Worm (Caenorhabditis elegans) whole organism, late embryonic: Measurements from ENCODE around the gene srx-134.
A peak's percentile ranks its signal among the peaks of the same experiment; 100 is the strongest.

Source experiments
- C38D4.7 ChIP-seq: fragments of 200-800 bp; sonication (Bioruptor generic); optimal IDR thresholded peaks from 2 replicates; lab custom pipeline; 2018; ENCODE audit warnings: mild to moderate bottlenecking, missing genetic modification characterization, moderate library complexity, missing compliant biosample characterization
- F13H6.1 ChIP-seq: sonication (generic microtip); optimal IDR thresholded peaks from 2 replicates; lab custom pipeline; 2016; ENCODE audit warnings: missing genetic modification characterization, missing compliant biosample characterization
- K02D7.2 ChIP-seq: sonication (generic microtip); optimal IDR thresholded peaks from 2 replicates; lab custom pipeline; 2017; ENCODE audit warnings: mild to moderate bottlenecking, missing genetic modification characterization, missing compliant biosample characterization
- Y22D7AL.16 ChIP-seq: sonication (generic microtip); optimal IDR thresholded peaks from 2 replicates; lab custom pipeline; 2016; ENCODE audit warnings: missing genetic modification characterization, missing compliant biosample characterization
- ahr-1 ChIP-seq: sonication (generic microtip); optimal IDR thresholded peaks from 2 replicates; lab custom pipeline; 2016; ENCODE audit warnings: missing genetic modification characterization, missing compliant biosample characterization
- ama-1 ChIP-seq: fragments of 150-350 bp; optimal IDR thresholded peaks from 2 replicates; lab custom pipeline; 2014
- ceh-14 ChIP-seq: sonication (generic microtip); optimal IDR thresholded peaks from 2 replicates; lab custom pipeline; 2016; ENCODE audit warnings: missing genotype, missing genetic modification characterization, missing compliant biosample characterization
- ceh-18 ChIP-seq: sonication (generic microtip); optimal IDR thresholded peaks from 2 replicates; lab custom pipeline; 2016; ENCODE audit warnings: missing genetic modification characterization, missing compliant biosample characterization
- ceh-2 ChIP-seq: sonication (generic microtip); optimal IDR thresholded peaks from 2 replicates; lab custom pipeline; 2016; ENCODE audit warnings: missing genotype, missing genetic modification characterization, missing compliant biosample characterization
- ceh-30 ChIP-seq: fragments of 150-350 bp; optimal IDR thresholded peaks from 2 replicates; lab custom pipeline; 2014; ENCODE audit warnings: missing biosample characterization, missing genetic modification characterization
- ceh-31 ChIP-seq: sonication (generic microtip); optimal IDR thresholded peaks from 2 replicates; lab custom pipeline; 2016; ENCODE audit warnings: missing genetic modification characterization, missing compliant biosample characterization
- ceh-34 ChIP-seq: sonication (generic microtip); optimal IDR thresholded peaks from 2 replicates; lab custom pipeline; 2016; ENCODE audit warnings: mild to moderate bottlenecking, missing genetic modification characterization, missing compliant biosample characterization
- ceh-9 ChIP-seq: sonication (generic microtip); optimal IDR thresholded peaks from 2 replicates; lab custom pipeline; 2016; ENCODE audit warnings: mild to moderate bottlenecking, missing genetic modification characterization, inconsistent platforms, missing compliant biosample characterization
- dve-1 ChIP-seq: sonication (generic microtip); optimal IDR thresholded peaks from 2 replicates; lab custom pipeline; 2017; ENCODE audit warnings: antibody characterized with exemption, mild to moderate bottlenecking, missing genetic modification characterization, missing compliant biosample characterization
- elt-2 ChIP-seq: sonication (generic microtip); optimal IDR thresholded peaks from 2 replicates; lab custom pipeline; 2016; ENCODE audit warnings: missing genetic modification reagents, missing genetic modification characterization, missing compliant biosample characterization
- elt-4 ChIP-seq: sonication (generic microtip); optimal IDR thresholded peaks from 2 replicates; lab custom pipeline; 2016; ENCODE audit warnings: missing genetic modification characterization, missing compliant biosample characterization
- eyg-1 ChIP-seq: sonication (generic microtip); optimal IDR thresholded peaks from 2 replicates; lab custom pipeline; 2016; ENCODE audit warnings: missing genotype, missing genetic modification characterization, missing compliant biosample characterization
- hlh-13 ChIP-seq: fragments of 200-800 bp; sonication (Bioruptor generic); optimal IDR thresholded peaks from 2 replicates; lab custom pipeline; 2018; ENCODE audit warnings: mild to moderate bottlenecking, missing genetic modification characterization, missing compliant biosample characterization
- hlh-15 ChIP-seq: sonication (generic microtip); optimal IDR thresholded peaks from 2 replicates; lab custom pipeline; 2016; ENCODE audit warnings: missing genetic modification characterization, missing compliant biosample characterization
- hlh-30 ChIP-seq: sonication (generic microtip); optimal IDR thresholded peaks from 2 replicates; lab custom pipeline; 2017; ENCODE audit warnings: antibody characterized with exemption, missing genetic modification characterization, missing compliant biosample characterization; ENCODE audit not compliant: insufficient read depth
- hlh-8 ChIP-seq: sonication (generic microtip); optimal IDR thresholded peaks from 2 replicates; lab custom pipeline; 2016; ENCODE audit warnings: missing genotype, missing genetic modification characterization, missing compliant biosample characterization
- lin-11 ChIP-seq: fragments of 200-800 bp; sonication (Bioruptor generic); optimal IDR thresholded peaks from 2 replicates; lab custom pipeline; 2018; ENCODE audit warnings: mild to moderate bottlenecking, missing genetic modification characterization, missing compliant biosample characterization
- madf-2 ChIP-seq: sonication (generic microtip); optimal IDR thresholded peaks from 2 replicates; lab custom pipeline; 2017; ENCODE audit warnings: missing genetic modification characterization, missing compliant biosample characterization
- mec-3 ChIP-seq: sonication (generic microtip); optimal IDR thresholded peaks from 2 replicates; lab custom pipeline; 2016; ENCODE audit warnings: borderline replicate concordance, missing genetic modification characterization, missing compliant biosample characterization
- nfya-1 ChIP-seq: sonication (generic microtip); optimal IDR thresholded peaks from 2 replicates; lab custom pipeline; 2017; ENCODE audit warnings: missing genetic modification characterization, mild to moderate bottlenecking, missing compliant biosample characterization, antibody characterized with exemption, moderate library complexity
- nhr-11 ChIP-seq: fragments of 150-350 bp; optimal IDR thresholded peaks from 2 replicates; lab custom pipeline; 2014; ENCODE audit warnings: missing biosample characterization, missing genetic modification characterization
- nhr-232 ChIP-seq: sonication (generic microtip); optimal IDR thresholded peaks from 2 replicates; lab custom pipeline; 2016; ENCODE audit warnings: missing genetic modification characterization, missing compliant biosample characterization
- odd-2 ChIP-seq: sonication (generic microtip); optimal IDR thresholded peaks from 2 replicates; lab custom pipeline; 2017; ENCODE audit warnings: antibody characterized with exemption, mild to moderate bottlenecking, missing genetic modification characterization, missing compliant biosample characterization
- pag-3 ChIP-seq: sonication (generic microtip); optimal IDR thresholded peaks from 2 replicates; lab custom pipeline; 2016; ENCODE audit warnings: missing compliant biosample characterization, missing genetic modification characterization, borderline replicate concordance
- pax-1 ChIP-seq: fragments of 150-350 bp; optimal IDR thresholded peaks from 2 replicates; lab custom pipeline; 2014; ENCODE audit warnings: missing biosample characterization, missing genetic modification characterization
- pros-1 ChIP-seq: fragments of 150-350 bp; optimal IDR thresholded peaks from 2 replicates; lab custom pipeline; 2014; ENCODE audit warnings: missing biosample characterization, missing genetic modification reagents, missing genetic modification characterization
- ref-2 ChIP-seq: sonication (generic microtip); optimal IDR thresholded peaks from 2 replicates; lab custom pipeline; 2016; ENCODE audit warnings: missing genetic modification characterization, missing compliant biosample characterization
- rnt-1 ChIP-seq: sonication (generic microtip); optimal IDR thresholded peaks from 2 replicates; lab custom pipeline; 2016; ENCODE audit warnings: missing genetic modification characterization, missing compliant biosample characterization
- sdc-2 ChIP-seq: sonication (generic microtip); optimal IDR thresholded peaks from 2 replicates; lab custom pipeline; 2016; ENCODE audit warnings: missing genotype, missing genetic modification characterization, missing compliant biosample characterization
- sox-2 ChIP-seq: fragments of 200-800 bp; sonication (Bioruptor generic); IDR thresholded peaks from 2 replicates; pipeline ENCODE4 v1.3.6; 2022; ENCODE audit warnings: missing genetic modification reagents, missing genetic modification characterization, missing compliant biosample characterization
- sox-4 ChIP-seq: sonication (generic microtip); optimal IDR thresholded peaks from 2 replicates; lab custom pipeline; 2017; ENCODE audit warnings: mild to moderate bottlenecking, missing genetic modification characterization, inconsistent platforms, missing compliant biosample characterization
- syd-9 ChIP-seq: sonication (generic microtip); optimal IDR thresholded peaks from 2 replicates; lab custom pipeline; 2016; ENCODE audit warnings: mild to moderate bottlenecking, missing genetic modification characterization, moderate library complexity, missing compliant biosample characterization
- tbx-2 ChIP-seq: sonication (generic microtip); optimal IDR thresholded peaks from 2 replicates; lab custom pipeline; 2016; ENCODE audit warnings: missing genetic modification characterization, missing compliant biosample characterization
- ttx-3 ChIP-seq: sonication (generic microtip); optimal IDR thresholded peaks from 2 replicates; lab custom pipeline; 2016; ENCODE audit warnings: missing genetic modification reagents, missing genetic modification characterization, missing compliant biosample characterization
- unc-3 ChIP-seq, 2 experiments: fragments of 200-800 bp in 1 of 2; sonication (Bioruptor generic) in 1 of 2; sonication (generic microtip) in 1 of 2; conservative IDR thresholded peaks in 1 of 2; optimal IDR thresholded peaks in 1 of 2; 2 replicates each; pipeline versions ENCODE4 v1.3.6 to Lab custom; 2016 to 2022; ENCODE audit warnings: missing compliant biosample characterization in 2 of 2, missing genetic modification characterization in 2 of 2, missing genetic modification reagents in 1 of 2
- unc-42 ChIP-seq: sonication (generic microtip); optimal IDR thresholded peaks from 2 replicates; lab custom pipeline; 2016; ENCODE audit warnings: missing genotype, missing genetic modification characterization, missing compliant biosample characterization
- unc-55 ChIP-seq: sonication (generic microtip); optimal IDR thresholded peaks from 2 replicates; lab custom pipeline; 2017; ENCODE audit warnings: missing biosample characterization, missing genetic modification reagents, missing genetic modification characterization
- unc-86 ChIP-seq: sonication (generic microtip); optimal IDR thresholded peaks from 2 replicates; lab custom pipeline; 2016; ENCODE audit warnings: missing genetic modification characterization, missing compliant biosample characterization
- ztf-16 ChIP-seq: sonication (generic microtip); optimal IDR thresholded peaks from 2 replicates; lab custom pipeline; 2017; ENCODE audit warnings: missing genetic modification characterization, missing compliant biosample characterization

The srx-134 gene

ce11 chrV:13816877-13817276, 39.4 kb downstream of the srx-134 start, which contains the start of gene F55B12.2:
TSS of gene F55B12.2 (minus strand) at chrV:13816977.
- TF ChIP-seq nfya-1 (tag; lab: Kevin White, UChicago) (no peak), madf-2 (tag; lab: Kevin White, UChicago) (no peak), syd-9 (tag; lab: Kevin White, UChicago) (no peak), Y22D7AL.16 (tag; lab: Kevin White, UChicago) (no peak), hlh-15 (tag; lab: Kevin White, UChicago) (no peak), ceh-2 (tag; lab: Kevin White, UChicago) (no peak), pax-1 (tag; lab: Kevin White, UChicago) (no peak), eyg-1 (no peak)
- TF ChIP-seq, all 69 proteins: peak for 0

ce11 chrV:13812931-13813330, 43.3 kb downstream of the srx-134 start, which contains the start of gene ceh-24:
TSS of gene ceh-24 (plus strand) at chrV:13813231.
- TF ChIP-seq sdc-2 (tag; lab: Kevin White, UChicago) (no peak), ahr-1 (tag; lab: Kevin White, UChicago) (no peak), dve-1 (tag; lab: Kevin White, UChicago) (no peak), ama-1 (lab: Kevin White, UChicago) (no peak), ceh-34 (no peak), ceh-9 (tag; lab: Kevin White, UChicago) (no peak), sox-4 (tag; lab: Kevin White, UChicago) (no peak), elt-2 (tag; lab: Kevin White, UChicago) (no peak), hlh-15 (tag; lab: Kevin White, UChicago) (no peak), ceh-30 (tag; lab: Kevin White, UChicago) (no peak), eyg-1 (no peak), unc-86 (no peak), unc-3 (GFP tag; conservative IDR thresholded peaks at IDR 0.05; lab: Robert Waterston, UW) (no peak), unc-3 (tag; optimal IDR thresholded peaks at IDR 0.05; lab: Kevin White, UChicago) (no peak), ttx-3 (no peak), C38D4.7 (GFP tag; lab: Kevin White, UChicago) (no peak)

- peak; percentile 68 for TF ChIP-seq unc-42 (tag; lab: Kevin White, UChicago)
- no peak for TF ChIP-seq ceh-14 (tag; lab: Kevin White, UChicago)
These were observed 43.9 kb downstream of the srx-134 start for ce11 chrV:13812330-13812729.

ce11 chrV:13808462-13808867, 47.8 kb downstream of the srx-134 start:
- TF ChIP-seq syd-9 (tag; lab: Kevin White, UChicago) (peak; percentile 50), pros-1 (tag; lab: Kevin White, UChicago) (peak; percentile 49), nhr-11 (tag; lab: Kevin White, UChicago) (no peak), ref-2 (peak; percentile 75), pag-3 (tag; lab: Kevin White, UChicago) (no peak), elt-2 (tag; lab: Kevin White, UChicago) (peak; percentile 18), tbx-2 (peak; percentile 82), ceh-34 (peak; percentile 81), sdc-2 (tag; lab: Kevin White, UChicago) (peak; percentile 17), mec-3 (tag; lab: Kevin White, UChicago) (no peak), ceh-14 (tag; lab: Kevin White, UChicago) (peak; percentile 6), K02D7.2 (tag; lab: Kevin White, UChicago) (no peak), pax-1 (tag; lab: Kevin White, UChicago) (peak; percentile 12), ttx-3 (no peak), hlh-15 (tag; lab: Kevin White, UChicago) (no peak), odd-2 (tag; lab: Kevin White, UChicago) (no peak), ceh-9 (tag; lab: Kevin White, UChicago) (no peak), ceh-18 (tag; lab: Kevin White, UChicago) (peak; percentile 72), unc-55 (peak; percentile 36), ceh-30 (tag; lab: Kevin White, UChicago) (peak; percentile 9), hlh-13 (GFP tag; lab: Kevin White, UChicago) (no peak), sox-2 (GFP tag; lab: Robert Waterston, UW) (peak; percentile 13; the same call in 1 of the 2 replicates), rnt-1 (tag; lab: Kevin White, UChicago) (peak; percentile 39), hlh-30 (peak; percentile 59), ztf-16 (no peak), hlh-8 (tag; lab: Kevin White, UChicago) (peak; percentile 44), ceh-2 (tag; lab: Kevin White, UChicago) (peak; percentile 42), unc-42 (tag; lab: Kevin White, UChicago) (peak; percentile 53), ama-1 (lab: Kevin White, UChicago) (no peak), ceh-31 (tag; lab: Kevin White, UChicago) (peak; percentile 77), nfya-1 (tag; lab: Kevin White, UChicago) (peak; percentile 79), elt-4 (no peak), nhr-232 (no peak), F13H6.1 (peak; percentile 33), lin-11 (no peak)
